Fruit fly (Drosophila melanogaster) whole organism, embryonic: Measurements from ENCODE around the gene Ets97D.

ENCODE experiments used
- BtbVII ChIP-seq: fragments of 200-800 bp; sonication (Bioruptor generic); optimal IDR thresholded peaks from 3 replicates; lab custom pipeline; 2017; ENCODE audit warnings: missing biosample characterization, mild to moderate bottlenecking, missing genetic modification characterization
- Bteb2 ChIP-seq: fragments of 200-800 bp; sonication (Bioruptor generic); optimal IDR thresholded peaks from 2 replicates; lab custom pipeline; 2016; ENCODE audit warnings: missing biosample characterization, missing genetic modification characterization
- CG10209 ChIP-seq: fragments of 200-800 bp; sonication (Bioruptor generic); optimal IDR thresholded peaks from 3 replicates; lab custom pipeline; 2017; ENCODE audit warnings: missing biosample characterization, mild to moderate bottlenecking, missing genetic modification characterization, missing genetic modification reagents
- CG10462 ChIP-seq: fragments of 200-800 bp; sonication (Bioruptor generic); optimal IDR thresholded peaks from 2 replicates; lab custom pipeline; 2016; ENCODE audit warnings: missing biosample characterization, missing genetic modification characterization
- CG12071 ChIP-seq: fragments of 200-800 bp; sonication (Bioruptor generic); optimal IDR thresholded peaks from 3 replicates; lab custom pipeline; 2018; ENCODE audit warnings: missing biosample characterization, mild to moderate bottlenecking, missing genetic modification characterization
- CG12659 ChIP-seq: fragments of 200-800 bp; sonication (Bioruptor generic); optimal IDR thresholded peaks from 3 replicates; lab custom pipeline; 2017; ENCODE audit warnings: mild to moderate bottlenecking, missing biosample characterization, missing genetic modification reagents, missing genetic modification characterization
- CG14965 ChIP-seq: fragments of 200-800 bp; sonication (Bioruptor generic); optimal IDR thresholded peaks from 2 replicates; lab custom pipeline; 2016; ENCODE audit warnings: missing biosample characterization, missing genetic modification characterization, borderline replicate concordance
- CG15269 ChIP-seq: fragments of 200-800 bp; sonication (Bioruptor generic); optimal IDR thresholded peaks from 2 replicates; lab custom pipeline; 2018; ENCODE audit warnings: missing biosample characterization, mild to moderate bottlenecking, missing genetic modification characterization, moderate library complexity
- CG16779 ChIP-seq: fragments of 200-800 bp; sonication (Bioruptor generic); IDR thresholded peaks from 2 replicates; pipeline ENCODE4 v1.3.6; 2022; ENCODE audit warnings: missing biosample characterization, missing genetic modification characterization
- CG16863 ChIP-seq: fragments of 200-800 bp; sonication (Bioruptor generic); optimal IDR thresholded peaks from 3 replicates; lab custom pipeline; 2016; ENCODE audit warnings: missing biosample characterization, missing genetic modification characterization
- CG17568 ChIP-seq: fragments of 200-800 bp; sonication (Bioruptor generic); optimal IDR thresholded peaks from 2 replicates; lab custom pipeline; 2018; ENCODE audit warnings: missing biosample characterization, mild to moderate bottlenecking, missing genetic modification characterization, moderate library complexity
- CG17612 ChIP-seq: fragments of 200-800 bp; sonication (Bioruptor generic); IDR thresholded peaks from 2 replicates; pipeline ENCODE4 v1.3.6; 2022; ENCODE audit warnings: missing biosample characterization, missing genetic modification characterization
- CG2678 ChIP-seq: fragments of 200-800 bp; sonication (Bioruptor generic); optimal IDR thresholded peaks from 3 replicates; lab custom pipeline; 2019; ENCODE audit warnings: missing biosample characterization, mild to moderate bottlenecking, missing genetic modification characterization, moderate library complexity
- CG30431 ChIP-seq: fragments of 200-800 bp; sonication (Bioruptor generic); optimal IDR thresholded peaks from 2 replicates; lab custom pipeline; 2017; ENCODE audit warnings: missing biosample characterization, missing genetic modification characterization
- CG31441 ChIP-seq: fragments of 200-800 bp; sonication (Bioruptor generic); IDR thresholded peaks from 2 replicates; pipeline ENCODE4 v1.3.6; 2022; ENCODE audit warnings: missing biosample characterization, missing genetic modification characterization
- CG3407 ChIP-seq: fragments of 200-800 bp; sonication (Bioruptor generic); optimal IDR thresholded peaks from 2 replicates; lab custom pipeline; 2018; ENCODE audit warnings: missing biosample characterization, mild to moderate bottlenecking, missing genetic modification characterization
- CG42726 ChIP-seq: fragments of 200-800 bp; sonication (Bioruptor generic); IDR thresholded peaks from 2 replicates; pipeline ENCODE4 v1.3.6; 2022; ENCODE audit warnings: missing biosample characterization, missing genetic modification characterization; ENCODE audit not compliant: partially characterized antibody
- CG4360 ChIP-seq: fragments of 200-800 bp; sonication (Bioruptor generic); IDR thresholded peaks from 2 replicates; pipeline ENCODE4 v1.3.6; 2022; ENCODE audit warnings: missing biosample characterization, missing genetic modification characterization
- CG4424 ChIP-seq: fragments of 200-800 bp; sonication (Bioruptor generic); optimal IDR thresholded peaks from 3 replicates; lab custom pipeline; 2016; ENCODE audit warnings: missing biosample characterization, missing genetic modification characterization
- CG5180 ChIP-seq: fragments of 200-800 bp; sonication (Bioruptor generic); optimal IDR thresholded peaks from 3 replicates; lab custom pipeline; 2017; ENCODE audit warnings: missing biosample characterization, missing genetic modification characterization, mild to moderate bottlenecking, moderate library complexity, missing genetic modification reagents
- CG7357 ChIP-seq: fragments of 200-800 bp; sonication (Bioruptor generic); IDR thresholded peaks from 3 replicates; pipeline ENCODE4 v1.3.6; 2022; ENCODE audit warnings: missing biosample characterization, missing genetic modification characterization
- CG7839 ChIP-seq: fragments of 200-800 bp; sonication (Bioruptor generic); optimal IDR thresholded peaks from 3 replicates; lab custom pipeline; 2018; ENCODE audit warnings: missing biosample characterization, mild to moderate bottlenecking, missing genetic modification characterization, moderate library complexity
- CoRest ChIP-seq: fragments of 200-800 bp; sonication (Bioruptor generic); optimal IDR thresholded peaks from 3 replicates; lab custom pipeline; 2018; ENCODE audit warnings: missing biosample characterization, mild to moderate bottlenecking, missing genetic modification characterization, moderate library complexity
- Deaf1 ChIP-seq: fragments of 200-800 bp; optimal IDR thresholded peaks from 3 replicates; lab custom pipeline; 2019; ENCODE audit warnings: missing biosample characterization, mild to moderate bottlenecking, missing genetic modification characterization, moderate library complexity
- E2f2 ChIP-seq: fragments of 200-800 bp; sonication (Bioruptor generic); IDR thresholded peaks from 2 replicates; pipeline ENCODE4 v1.3.6; 2022; ENCODE audit warnings: missing biosample characterization, missing genetic modification characterization
- Hmr ChIP-seq: fragments of 200-800 bp; sonication (Bioruptor generic); optimal IDR thresholded peaks from 3 replicates; lab custom pipeline; 2017; ENCODE audit warnings: mild to moderate bottlenecking, missing biosample characterization, missing genetic modification reagents, missing genetic modification characterization
- Lim3 ChIP-seq: fragments of 200-800 bp; sonication (Bioruptor generic); IDR thresholded peaks from 2 replicates; pipeline ENCODE4 v1.3.6; 2022; ENCODE audit warnings: missing biosample characterization, missing genetic modification characterization
- NFAT ChIP-seq: fragments of 200-800 bp; sonication (Bioruptor generic); IDR thresholded peaks from 2 replicates; pipeline ENCODE4 v1.3.6; 2022; ENCODE audit warnings: missing biosample characterization, missing genetic modification characterization
- Sox102F ChIP-seq: fragments of 200-800 bp; sonication (Bioruptor generic); optimal IDR thresholded peaks from 2 replicates; lab custom pipeline; 2018; ENCODE audit warnings: missing biosample characterization, mild to moderate bottlenecking, missing genetic modification characterization, moderate library complexity
- bbx ChIP-seq: fragments of 200-800 bp; sonication (Bioruptor generic); IDR thresholded peaks from 2 replicates; pipeline ENCODE4 v1.3.6; 2022; ENCODE audit warnings: missing biosample characterization, missing genetic modification characterization; ENCODE audit not compliant: partially characterized antibody
- br ChIP-seq: fragments of >200 bp; optimal IDR thresholded peaks from 2 replicates; lab custom pipeline; 2017
- cwo ChIP-seq: fragments of 200-800 bp; sonication (Bioruptor generic); optimal IDR thresholded peaks from 3 replicates; lab custom pipeline; 2017; ENCODE audit warnings: missing biosample characterization, missing genetic modification characterization, mild to moderate bottlenecking, moderate library complexity, missing genetic modification reagents
- esg ChIP-seq: fragments of 200-800 bp; sonication (Bioruptor generic); conservative IDR thresholded peaks from 2 replicates; pipeline ENCODE4 v1.3.6; 2022; ENCODE audit warnings: missing biosample characterization, missing genetic modification characterization
- ewg ChIP-seq: fragments of 200-800 bp; sonication (Bioruptor generic); optimal IDR thresholded peaks from 3 replicates; lab custom pipeline; 2017; ENCODE audit warnings: mild to moderate bottlenecking, missing biosample characterization, missing genetic modification reagents, missing genetic modification characterization
- gsb-n ChIP-seq: fragments of 200-800 bp; sonication (Bioruptor generic); optimal IDR thresholded peaks from 3 replicates; lab custom pipeline; 2018; ENCODE audit warnings: missing biosample characterization, mild to moderate bottlenecking, missing genetic modification characterization
- klu ChIP-seq: fragments of 200-800 bp; sonication (Bioruptor generic); IDR thresholded peaks from 2 replicates; pipeline ENCODE4 v1.3.6; 2022; ENCODE audit warnings: missing biosample characterization, missing genetic modification characterization
- knrl ChIP-seq: fragments of 200-800 bp; sonication (Bioruptor generic); IDR thresholded peaks from 3 replicates; pipeline ENCODE4 v1.3.6; 2022; ENCODE audit warnings: missing biosample characterization, missing genetic modification characterization; ENCODE audit not compliant: partially characterized antibody
- lab ChIP-seq: fragments of 200-800 bp; sonication (Bioruptor generic); optimal IDR thresholded peaks from 3 replicates; lab custom pipeline; 2017; ENCODE audit warnings: missing biosample characterization, missing genetic modification characterization, mild to moderate bottlenecking, moderate library complexity, missing genetic modification reagents
- lbe ChIP-seq: fragments of 200-800 bp; sonication (Bioruptor generic); optimal IDR thresholded peaks from 2 replicates; lab custom pipeline; 2016; ENCODE audit warnings: missing biosample characterization, mild to moderate bottlenecking, missing genetic modification characterization
- mld ChIP-seq: fragments of 200-800 bp; sonication (Bioruptor generic); IDR thresholded peaks from 3 replicates; pipeline ENCODE4 v1.3.6; 2022; ENCODE audit warnings: missing biosample characterization, missing genetic modification characterization; ENCODE audit not compliant: partially characterized antibody
- nom ChIP-seq: fragments of 200-800 bp; sonication (Bioruptor generic); optimal IDR thresholded peaks from 2 replicates; lab custom pipeline; 2017; ENCODE audit warnings: missing biosample characterization, missing genetic modification characterization, mild to moderate bottlenecking, moderate library complexity, missing genetic modification reagents
- psq ChIP-seq: fragments of 200-800 bp; sonication (Bioruptor generic); optimal IDR thresholded peaks from 2 replicates; lab custom pipeline; 2017; ENCODE audit warnings: missing biosample characterization, missing genetic modification characterization
- schlank ChIP-seq: fragments of 200-800 bp; sonication (Bioruptor generic); optimal IDR thresholded peaks from 2 replicates; lab custom pipeline; 2018; ENCODE audit warnings: missing biosample characterization, mild to moderate bottlenecking, missing genetic modification characterization
- sens-2 ChIP-seq: fragments of 200-800 bp; sonication (Bioruptor generic); IDR thresholded peaks from 2 replicates; pipeline ENCODE4 v1.3.6; 2022; ENCODE audit warnings: missing biosample characterization, missing genetic modification characterization
- slp2 ChIP-seq: fragments of 200-800 bp; sonication (Bioruptor generic); optimal IDR thresholded peaks from 2 replicates; lab custom pipeline; 2016; ENCODE audit warnings: missing biosample characterization, missing genetic modification characterization
- trh ChIP-seq: fragments of 200-800 bp; sonication (Bioruptor generic); optimal IDR thresholded peaks from 2 replicates; lab custom pipeline; 2016; ENCODE audit warnings: missing biosample characterization, missing genetic modification characterization
- unc-4 ChIP-seq: fragments of 200-800 bp; sonication (Bioruptor generic); IDR thresholded peaks from 2 replicates; pipeline ENCODE4 v1.3.6; 2022; ENCODE audit warnings: missing biosample characterization, missing genetic modification characterization; ENCODE audit not compliant: partially characterized antibody
- zfh2 ChIP-seq: fragments of 200-800 bp; sonication (Bioruptor generic); optimal IDR thresholded peaks from 2 replicates; lab custom pipeline; 2016; ENCODE audit warnings: missing biosample characterization, missing genetic modification characterization

Gene Ets97D

dm6 chr3R:26881121-26881895 lies 31.4 kb downstream of the Ets97D start, which contains the start of the genes ro and T48 (continued):
- TF ChIP-seq CG12071 (GFP tag; lab: Kevin White, UChicago) (peak; percentile 54), CoRest (tag; lab: Kevin White, UChicago) (peak; percentile 83), slp2 (GFP tag; lab: Kevin White, UChicago) (no peak), ewg (GFP tag; lab: Kevin White, UChicago) (peak; percentile 74), unc-4 (GFP tag; lab: Robert Waterston, UW) (peak; percentile 67), CG14965 (no peak), esg (GFP tag; lab: Robert Waterston, UW) (no peak), Deaf1 (tag; lab: Kevin White, UChicago) (peak; percentile 42), CG15269 (peak; percentile 1), sens-2 (no peak), CG10209 (GFP tag; lab: Kevin White, UChicago) (no peak), CG42726 (GFP tag; lab: Robert Waterston, UW) (peak; percentile 80), E2f2 (peak; percentile 81), cwo (no peak), schlank (tag; lab: Kevin White, UChicago) (no peak), CG4360 (GFP tag; lab: Robert Waterston, UW) (no peak), CG16779 (GFP tag; lab: Robert Waterston, UW) (0 out of 2 replicates have a peak, but pooled peaks have one; percentile 14), Lim3 (GFP tag; lab: Robert Waterston, UW) (no peak), gsb-n (tag; lab: Kevin White, UChicago) (peak; percentile 55), nom (peak; percentile 9), Hmr (GFP tag; lab: Kevin White, UChicago) (peak; percentile 96), CG31441 (GFP tag; lab: Robert Waterston, UW) (peak; percentile 46; the same call in 1 of the 2 replicates), CG16863 (GFP tag; lab: Kevin White, UChicago) (no peak), CG2678 (tag; lab: Kevin White, UChicago) (peak; percentile 8), bbx (GFP tag; lab: Robert Waterston, UW) (peak; percentile 78), CG12659 (peak; percentile 75), CG7357 (no peak), NFAT (GFP tag; lab: Robert Waterston, UW) (peak; percentile 52; the same call in 1 of the 2 replicates), CG30431 (GFP tag; lab: Kevin White, UChicago) (no peak), klu (GFP tag; lab: Robert Waterston, UW) (peak; percentile 14; the same call in 1 of the 2 replicates), lbe (GFP tag; lab: Kevin White, UChicago) (no peak), lab (peak; percentile 67), Bteb2 (peak; percentile 36), Sox102F (GFP tag; lab: Kevin White, UChicago) (peak; percentile 23), br (lab: Kevin White, UChicago) (no peak), CG17568 (no peak), CG5180 (GFP tag; lab: Kevin White, UChicago) (no peak), CG7839 (tag; lab: Kevin White, UChicago) (peak; percentile 45), CG3407 (GFP tag; lab: Kevin White, UChicago) (no peak), trh (GFP tag; lab: Kevin White, UChicago) (no peak), mld (GFP tag; lab: Robert Waterston, UW) (no peak; the same call in 2 of the 3 replicates), CG17612 (GFP tag; lab: Robert Waterston, UW) (no peak), CG10462 (no peak), zfh2 (GFP tag; lab: Kevin White, UChicago) (peak; percentile 66), psq (peak; percentile 33), CG4424 (GFP tag; lab: Kevin White, UChicago) (peak; percentile 59), BtbVII (GFP tag; lab: Kevin White, UChicago) (no peak), knrl (GFP tag; lab: Robert Waterston, UW) (peak; percentile 77)
